Worm (Caenorhabditis elegans) whole organism, L4 larva: Measurements from ENCODE around the gene T24H10.1.

Source experiments
- ceh-82 ChIP-seq: sonication (generic microtip); optimal IDR thresholded peaks from 2 replicates; lab custom pipeline; 2017; ENCODE audit warnings: missing biosample characterization, missing genetic modification characterization
- skn-1 ChIP-seq: fragments of 150-350 bp; optimal IDR thresholded peaks from 2 replicates; lab custom pipeline; 2014; ENCODE audit warnings: missing biosample characterization, missing genetic modification characterization

DNA sequence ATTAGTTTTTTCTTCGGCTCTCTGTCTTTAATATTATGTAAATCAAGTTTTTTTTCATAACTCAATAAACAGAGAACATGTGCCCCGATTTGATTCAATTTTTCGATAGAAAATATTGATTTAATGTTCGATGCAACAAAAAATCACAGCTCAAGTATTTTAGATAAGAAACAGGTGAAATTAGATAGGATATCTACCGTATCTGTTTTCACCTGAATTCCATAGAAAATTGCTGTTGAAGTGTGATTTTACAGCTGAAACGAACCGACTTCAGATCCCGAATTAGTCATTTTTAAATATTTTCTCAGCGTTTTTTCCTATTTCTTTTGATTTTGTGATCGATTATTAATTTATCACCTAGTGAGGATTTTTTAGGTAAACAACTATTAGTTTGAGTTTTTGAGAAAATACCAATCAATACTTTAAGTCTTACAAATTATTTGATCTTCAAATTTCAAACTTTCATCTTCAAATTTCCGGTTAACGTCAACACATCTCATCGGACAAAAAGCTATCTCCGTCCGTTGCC, 40.1 kb downstream of the T24H10.1 start, which contains the start of gene Y9C2UA.1:
- TF ChIP-seq ceh-82 (tag; lab: Kevin White, UChicago) (no peak), skn-1 (tag; lab: Kevin White, UChicago) (no peak)
